Fruit fly (Drosophila melanogaster) whole organism, embryonic: ENCODE results near the gene CG8925.

ENCODE experiments used
- Adf1 ChIP-seq: fragments of 200-800 bp; sonication (Bioruptor generic); IDR thresholded peaks from 2 replicates; pipeline ENCODE4 v1.3.6; 2022; ENCODE audit warnings: missing biosample characterization, missing genetic modification characterization
- Atf6 ChIP-seq: fragments of 200-800 bp; sonication (Bioruptor generic); IDR thresholded peaks from 2 replicates; pipeline ENCODE4 v1.3.6; 2022; ENCODE audit warnings: missing biosample characterization, missing genetic modification characterization
- Blimp-1 ChIP-seq: fragments of 200-800 bp; sonication (Bioruptor generic); optimal IDR thresholded peaks from 3 replicates; lab custom pipeline; 2018; ENCODE audit warnings: missing biosample characterization, missing genetic modification characterization, mild to moderate bottlenecking, moderate library complexity, missing genetic modification reagents
- Bteb2 ChIP-seq: fragments of 200-800 bp; sonication (Bioruptor generic); optimal IDR thresholded peaks from 2 replicates; lab custom pipeline; 2016; ENCODE audit warnings: missing biosample characterization, missing genetic modification characterization
- CG10209 ChIP-seq: fragments of 200-800 bp; sonication (Bioruptor generic); optimal IDR thresholded peaks from 3 replicates; lab custom pipeline; 2017; ENCODE audit warnings: missing biosample characterization, mild to moderate bottlenecking, missing genetic modification characterization, missing genetic modification reagents
- CG10543 ChIP-seq: fragments of 200-800 bp; sonication (Bioruptor generic); optimal IDR thresholded peaks from 3 replicates; lab custom pipeline; 2017; ENCODE audit warnings: missing biosample characterization, mild to moderate bottlenecking, missing genetic modification characterization, moderate library complexity
- CG12769 ChIP-seq: fragments of 200-800 bp; sonication (Bioruptor generic); optimal IDR thresholded peaks from 2 replicates; lab custom pipeline; 2019; ENCODE audit warnings: missing biosample characterization, mild to moderate bottlenecking, missing genetic modification characterization, moderate library complexity
- CG14710 ChIP-seq: fragments of 200-800 bp; sonication (Bioruptor generic); optimal IDR thresholded peaks from 3 replicates; lab custom pipeline; 2019; ENCODE audit warnings: missing biosample characterization, mild to moderate bottlenecking, missing genetic modification characterization, moderate library complexity
- CG1647 ChIP-seq: fragments of 200-800 bp; sonication (Bioruptor generic); optimal IDR thresholded peaks from 3 replicates; lab custom pipeline; 2016; ENCODE audit warnings: missing biosample characterization, missing genetic modification characterization
- CG17385 ChIP-seq: fragments of 200-800 bp; sonication (Bioruptor generic); optimal IDR thresholded peaks from 3 replicates; lab custom pipeline; 2018; ENCODE audit warnings: missing biosample characterization, mild to moderate bottlenecking, missing genetic modification characterization
- CG17829 ChIP-seq: fragments of 200-800 bp; optimal IDR thresholded peaks from 2 replicates; lab custom pipeline; 2019; ENCODE audit warnings: missing biosample characterization, mild to moderate bottlenecking, missing genetic modification characterization, moderate library complexity
- CG2116 ChIP-seq: fragments of 200-800 bp; sonication (Bioruptor generic); optimal IDR thresholded peaks from 3 replicates; lab custom pipeline; 2018; ENCODE audit warnings: missing biosample characterization, mild to moderate bottlenecking, missing genetic modification characterization
- CG30431 ChIP-seq: fragments of 200-800 bp; sonication (Bioruptor generic); optimal IDR thresholded peaks from 2 replicates; lab custom pipeline; 2017; ENCODE audit warnings: missing biosample characterization, missing genetic modification characterization
- CG3065 ChIP-seq: fragments of 200-800 bp; sonication (Bioruptor generic); optimal IDR thresholded peaks from 2 replicates; lab custom pipeline; 2016; ENCODE audit warnings: missing biosample characterization, missing genetic modification characterization
- CG31224 ChIP-seq: fragments of 200-800 bp; sonication (Bioruptor generic); IDR thresholded peaks from 2 replicates; pipeline ENCODE4 v1.3.6; 2022; ENCODE audit warnings: missing biosample characterization, missing genetic modification characterization
- CG31441 ChIP-seq: fragments of 200-800 bp; sonication (Bioruptor generic); IDR thresholded peaks from 2 replicates; pipeline ENCODE4 v1.3.6; 2022; ENCODE audit warnings: missing biosample characterization, missing genetic modification characterization
- CG3838 ChIP-seq: fragments of 200-800 bp; sonication (Bioruptor generic); optimal IDR thresholded peaks from 3 replicates; lab custom pipeline; 2016; ENCODE audit warnings: missing biosample characterization, missing genetic modification characterization
- CG5245 ChIP-seq: fragments of 200-800 bp; sonication (Bioruptor generic); optimal IDR thresholded peaks from 3 replicates; lab custom pipeline; 2016; ENCODE audit warnings: missing biosample characterization, missing genetic modification characterization
- CG7372 ChIP-seq: fragments of 200-800 bp; sonication (Bioruptor generic); IDR thresholded peaks from 2 replicates; pipeline ENCODE4 v1.3.6; 2022; ENCODE audit warnings: missing biosample characterization, missing genetic modification characterization
- CG9437 ChIP-seq: fragments of 200-800 bp; sonication (Bioruptor generic); optimal IDR thresholded peaks from 2 replicates; lab custom pipeline; 2018; ENCODE audit warnings: missing biosample characterization, mild to moderate bottlenecking, missing genetic modification characterization
- CG9817 ChIP-seq: fragments of 200-800 bp; sonication (Bioruptor generic); optimal IDR thresholded peaks from 2 replicates; lab custom pipeline; 2018; ENCODE audit warnings: missing biosample characterization, mild to moderate bottlenecking, missing genetic modification characterization, moderate library complexity
- CrebB ChIP-seq: fragments of 200-800 bp; sonication (Bioruptor generic); optimal IDR thresholded peaks from 3 replicates; lab custom pipeline; 2018; ENCODE audit warnings: missing biosample characterization, mild to moderate bottlenecking, missing genetic modification characterization
- Ets65A ChIP-seq: fragments of 200-800 bp; sonication (Bioruptor generic); peaks from one replicate; lab custom pipeline; 2016; ENCODE audit warnings: missing biosample characterization, missing genetic modification characterization
- Hr78 ChIP-seq, 2 experiments: fragments of 200-800 bp in 1 of 2; fragments of >200 bp in 1 of 2; sonication (Bioruptor generic) in 1 of 2; optimal IDR thresholded peaks; 2 replicates each; lab custom pipeline; 2017 to 2019; ENCODE audit warnings: missing biosample characterization in 2 of 2, missing genetic modification characterization in 2 of 2, mild to moderate bottlenecking in 1 of 2, moderate library complexity in 1 of 2
- Lpt ChIP-seq: fragments of >200 bp; optimal IDR thresholded peaks from 2 replicates; lab custom pipeline; 2018; ENCODE audit warnings: missing biosample characterization, missing genetic modification characterization
- Oaz ChIP-seq: fragments of 200-800 bp; sonication (Bioruptor generic); IDR thresholded peaks from 2 replicates; pipeline ENCODE4 v1.3.6; 2022; ENCODE audit warnings: missing biosample characterization, missing genetic modification characterization
- Oli ChIP-seq: fragments of 200-800 bp; sonication (Bioruptor generic); optimal IDR thresholded peaks from 2 replicates; lab custom pipeline; 2018; ENCODE audit warnings: missing biosample characterization, mild to moderate bottlenecking, missing genetic modification characterization, moderate library complexity
- Rfx ChIP-seq: fragments of 200-800 bp; sonication (Bioruptor generic); IDR thresholded peaks from 2 replicates; pipeline ENCODE4 v1.3.6; 2022; ENCODE audit warnings: missing biosample characterization, missing genetic modification characterization
- Side ChIP-seq: fragments of 200-800 bp; sonication (Bioruptor generic); optimal IDR thresholded peaks from 2 replicates; lab custom pipeline; 2016; ENCODE audit warnings: missing biosample characterization, missing genetic modification characterization
- Sox102F ChIP-seq: fragments of 200-800 bp; sonication (Bioruptor generic); optimal IDR thresholded peaks from 2 replicates; lab custom pipeline; 2018; ENCODE audit warnings: missing biosample characterization, mild to moderate bottlenecking, missing genetic modification characterization, moderate library complexity
- Stat92E ChIP-seq, 3 experiments: fragments of >200 bp in 2 of 3; fragments of 200-800 bp in 1 of 3; sonication (Bioruptor generic) in 1 of 3; optimal IDR thresholded peaks; 2 replicates each; lab custom pipeline; 2017 to 2019; ENCODE audit warnings: missing biosample characterization in 3 of 3, missing genetic modification characterization in 3 of 3, mild to moderate bottlenecking in 1 of 3, moderate library complexity in 1 of 3
- Xbp1 ChIP-seq: fragments of 200-800 bp; sonication (Bioruptor generic); optimal IDR thresholded peaks from 3 replicates; lab custom pipeline; 2016; ENCODE audit warnings: missing biosample characterization, mild to moderate bottlenecking, missing genetic modification characterization
- abd-A ChIP-seq: fragments of 200-800 bp; sonication (Bioruptor generic); optimal IDR thresholded peaks from 3 replicates; lab custom pipeline; 2019; ENCODE audit warnings: missing biosample characterization, mild to moderate bottlenecking, missing genetic modification characterization, moderate library complexity
- aop ChIP-seq: fragments of 200-800 bp; sonication (Bioruptor generic); IDR thresholded peaks from 2 replicates; pipeline ENCODE4 v1.3.6; 2022; ENCODE audit warnings: missing biosample characterization, missing genetic modification characterization
- ci ChIP-seq: fragments of 200-800 bp; sonication (Bioruptor generic); IDR thresholded peaks from 3 replicates; pipeline ENCODE4 v1.3.6; 2022; ENCODE audit warnings: missing biosample characterization, missing genetic modification characterization
- dm ChIP-seq: fragments of 200-800 bp; sonication (Bioruptor generic); optimal IDR thresholded peaks from 3 replicates; lab custom pipeline; 2016; ENCODE audit warnings: missing biosample characterization, missing genetic modification characterization
- en ChIP-seq: fragments of 200-800 bp; sonication (Bioruptor generic); optimal IDR thresholded peaks from 2 replicates; lab custom pipeline; 2016; ENCODE audit warnings: missing biosample characterization, missing genetic modification characterization
- esg ChIP-seq: fragments of 200-800 bp; sonication (Bioruptor generic); conservative IDR thresholded peaks from 2 replicates; pipeline ENCODE4 v1.3.6; 2022; ENCODE audit warnings: missing biosample characterization, missing genetic modification characterization
- ftz-f1 ChIP-seq: fragments of 200-800 bp; sonication (Bioruptor generic); optimal IDR thresholded peaks from 2 replicates; lab custom pipeline; 2016; ENCODE audit warnings: missing biosample characterization, missing genetic modification characterization
- gt ChIP-seq: fragments of 200-800 bp; sonication (Bioruptor generic); IDR thresholded peaks from 2 replicates; pipeline ENCODE4 v1.3.6; 2022; ENCODE audit warnings: missing biosample characterization, missing genetic modification characterization
- ham ChIP-seq: fragments of 200-800 bp; sonication (Bioruptor generic); IDR thresholded peaks from 2 replicates; pipeline ENCODE4 v1.3.6; 2022; ENCODE audit warnings: missing biosample characterization, missing genetic modification characterization
- hb ChIP-seq: fragments of 200-800 bp; sonication (Bioruptor generic); IDR thresholded peaks from 3 replicates; pipeline ENCODE4 v1.3.6; 2022; ENCODE audit warnings: missing biosample characterization, missing genetic modification characterization; ENCODE audit not compliant: partially characterized antibody
- kah ChIP-seq: fragments of 200-800 bp; sonication (Bioruptor generic); optimal IDR thresholded peaks from 2 replicates; lab custom pipeline; 2018; ENCODE audit warnings: missing biosample characterization, mild to moderate bottlenecking, missing genetic modification characterization
- nmo ChIP-seq: fragments of 200-800 bp; sonication (Bioruptor generic); optimal IDR thresholded peaks from 2 replicates; lab custom pipeline; 2018; ENCODE audit warnings: missing biosample characterization, mild to moderate bottlenecking, missing genetic modification characterization, moderate library complexity
- pfk ChIP-seq: fragments of 200-800 bp; sonication (Bioruptor generic); optimal IDR thresholded peaks from 2 replicates; lab custom pipeline; 2018; ENCODE audit warnings: missing biosample characterization, mild to moderate bottlenecking, missing genetic modification characterization, moderate library complexity
- pnt ChIP-seq: fragments of 200-800 bp; sonication (Bioruptor generic); optimal IDR thresholded peaks from 3 replicates; lab custom pipeline; 2016; ENCODE audit warnings: missing biosample characterization, missing genetic modification characterization
- pzg ChIP-seq: fragments of 200-800 bp; sonication (Bioruptor generic); optimal IDR thresholded peaks from 3 replicates; lab custom pipeline; 2018; ENCODE audit warnings: missing biosample characterization, mild to moderate bottlenecking, missing genetic modification characterization, moderate library complexity
- shn ChIP-seq: fragments of 200-800 bp; sonication (Bioruptor generic); optimal IDR thresholded peaks from 3 replicates; lab custom pipeline; 2016; ENCODE audit warnings: missing biosample characterization, missing genetic modification characterization
- slbo ChIP-seq: fragments of 200-800 bp; sonication (Bioruptor generic); IDR thresholded peaks from 2 replicates; pipeline ENCODE4 v1.3.6; 2022; ENCODE audit warnings: missing biosample characterization, missing genetic modification characterization

Gene CG8925

DNA sequence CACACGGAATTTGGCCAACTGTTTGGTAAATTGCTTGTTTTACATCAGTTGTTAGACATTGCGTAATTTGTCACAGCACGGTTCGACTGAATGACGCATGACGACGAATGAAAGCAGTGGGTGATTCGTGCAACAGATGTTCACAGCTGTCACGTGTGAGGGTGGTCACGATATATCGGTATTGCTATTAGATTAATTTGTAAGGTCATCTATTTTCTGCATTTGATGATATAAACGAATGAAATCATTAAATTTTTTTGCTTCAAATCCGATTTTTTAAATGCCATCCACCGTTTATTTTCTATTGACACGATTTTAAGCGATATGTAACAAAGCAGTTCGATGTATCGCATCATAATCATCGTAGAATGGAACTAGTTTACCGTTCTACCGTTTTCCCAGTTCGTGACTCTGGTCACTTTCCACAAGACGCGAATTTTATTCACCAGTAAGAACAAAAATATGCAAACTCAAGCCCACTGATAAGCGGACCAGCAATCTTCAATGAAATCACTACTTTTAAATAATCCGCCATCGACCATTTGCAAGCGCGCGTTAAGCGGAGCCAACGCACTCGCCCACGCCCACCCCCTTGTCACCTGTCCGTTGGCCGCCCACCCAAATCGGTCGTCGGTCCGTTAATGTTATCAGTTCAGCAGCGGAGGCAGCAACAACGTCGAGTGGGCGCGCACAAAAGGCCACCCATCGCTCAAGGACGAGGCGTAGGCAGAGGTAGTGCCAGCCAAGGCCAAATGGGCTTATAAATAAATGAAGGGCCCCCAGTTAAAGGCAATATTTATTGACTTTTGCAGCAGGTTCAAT, 24.9 kb upstream of the CG8925 start, which contains the start of the genes Mic26-27 and CG5916 (continued):
- peak; percentile 79 for TF ChIP-seq CG31441 (GFP tag; lab: Robert Waterston, UW)
- peak; percentile 61 for TF ChIP-seq Adf1 (GFP tag; lab: Robert Waterston, UW)
- peak; percentile 91 for TF ChIP-seq Xbp1
- TF ChIP-seq shn, result peak; percentile 94
- TF ChIP-seq CG3065 (GFP tag; lab: Kevin White, UChicago), result no peak
- no peak for TF ChIP-seq ham (GFP tag; lab: Robert Waterston, UW)
- TF ChIP-seq CG7372 (GFP tag; lab: Robert Waterston, UW), result peak; percentile 59
- peak; percentile 85 for TF ChIP-seq Blimp-1 (GFP tag; lab: Kevin White, UChicago)
- peak; percentile 68 for TF ChIP-seq CG2116 (GFP tag; lab: Kevin White, UChicago)
- peak; percentile 100 for TF ChIP-seq hb (GFP tag; lab: Robert Waterston, UW)
- TF ChIP-seq Stat92E (GFP tag; optimal IDR thresholded peaks at IDR 0.05; lab: Kevin White, UChicago), result no peak
- no peak for TF ChIP-seq Hr78 (GFP tag; optimal IDR thresholded peaks at IDR 0.05; lab: Kevin White, UChicago)
- TF ChIP-seq CG10543 (GFP tag; lab: Kevin White, UChicago), result peak; percentile 69
- peak; percentile 90 for TF ChIP-seq CG14710 (tag; lab: Kevin White, UChicago)
- TF ChIP-seq CG1647, result peak; percentile 84
- peak; percentile 85 for TF ChIP-seq ftz-f1 (GFP tag; lab: Kevin White, UChicago)
- peak; percentile 65 for TF ChIP-seq CG9437
- TF ChIP-seq CG5245, result peak; percentile 45
- peak; percentile 51 for TF ChIP-seq CG31224
- peak; percentile 94 for TF ChIP-seq slbo (GFP tag; lab: Robert Waterston, UW)
- TF ChIP-seq CG17829, result peak; percentile 72
- TF ChIP-seq pnt (GFP tag; lab: Kevin White, UChicago), result peak; percentile 83
- peak; percentile 83 for TF ChIP-seq gt (GFP tag; lab: Robert Waterston, UW)
- TF ChIP-seq CG3838 (GFP tag; lab: Kevin White, UChicago), result peak; percentile 42
- TF ChIP-seq Ets65A (GFP tag; lab: Kevin White, UChicago), result peak; percentile 99
- peak; percentile 79 for TF ChIP-seq Oaz
- TF ChIP-seq esg (GFP tag; lab: Robert Waterston, UW), result peak; percentile 75
- TF ChIP-seq Side (GFP tag; lab: Kevin White, UChicago), result peak; percentile 75
- no peak for TF ChIP-seq pfk (GFP tag; lab: Kevin White, UChicago)
- peak; percentile 60 for TF ChIP-seq CG30431 (GFP tag; lab: Kevin White, UChicago)
- TF ChIP-seq Lpt (GFP tag; lab: Kevin White, UChicago), result no peak
- no peak for TF ChIP-seq CrebB (tag; lab: Kevin White, UChicago)
- TF ChIP-seq CG17385, result peak; percentile 20
- TF ChIP-seq kah (GFP tag; lab: Kevin White, UChicago), result no peak
- TF ChIP-seq en (GFP tag; lab: Kevin White, UChicago), result peak; percentile 8
- TF ChIP-seq CG9817 (tag; lab: Kevin White, UChicago), result peak; percentile 69
- peak; percentile 95 for TF ChIP-seq dm (GFP tag; lab: Kevin White, UChicago)
- peak; percentile 94 for TF ChIP-seq nmo
- peak; percentile 92 for TF ChIP-seq Rfx (GFP tag; lab: Robert Waterston, UW)
- peak; percentile 78; the same call in 1 of the 2 replicates for TF ChIP-seq Atf6 (GFP tag; lab: Robert Waterston, UW)
- no peak for TF ChIP-seq CG12769 (tag; lab: Kevin White, UChicago)
- no peak for TF ChIP-seq abd-A (tag; lab: Kevin White, UChicago)
- TF ChIP-seq aop, result no peak
- TF ChIP-seq Sox102F (GFP tag; lab: Kevin White, UChicago), result peak; percentile 88
- peak; percentile 60 for TF ChIP-seq CG10209 (GFP tag; lab: Kevin White, UChicago)
- TF ChIP-seq Oli, result peak; percentile 36
- TF ChIP-seq pzg (GFP tag; lab: Kevin White, UChicago), result peak; percentile 92
- TF ChIP-seq Bteb2 (GFP tag; lab: Kevin White, UChicago), result peak; percentile 77
- peak; percentile 91 for TF ChIP-seq ci
